Fruit fly (Drosophila melanogaster): ENCODE data around the gene Nup133.

Nup133 gene

DNA sequence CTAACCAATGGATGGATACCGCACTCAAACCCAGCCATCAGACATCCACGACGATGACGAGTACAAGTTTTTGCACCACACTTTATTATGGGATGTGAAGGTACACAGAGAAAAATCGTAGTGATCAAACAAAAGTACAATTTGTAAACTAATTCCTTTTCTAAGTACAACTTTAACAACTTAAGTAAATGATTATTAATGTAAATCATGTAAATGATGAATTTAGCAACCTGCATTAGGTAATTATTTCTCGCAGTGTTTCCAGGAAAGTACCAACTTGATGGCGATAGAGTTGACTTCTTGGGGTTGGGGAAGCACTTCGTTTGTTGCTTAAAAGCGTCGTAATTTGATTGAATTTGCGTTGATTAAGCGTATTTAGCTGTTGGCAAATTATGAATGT, 27.3 kb upstream of the Nup133 start (continued):
- peak; percentile 35 for TF ChIP-seq CG5180 (GFP tag; optimal IDR thresholded peaks at IDR 0.05)
- no peak for TF ChIP-seq grn (GFP tag; optimal IDR thresholded peaks at IDR 0.05)
- no peak for TF ChIP-seq Hr78 (GFP tag; optimal IDR thresholded peaks at IDR 0.05)
- no peak for TF ChIP-seq pros (GFP tag; optimal IDR thresholded peaks at IDR 0.05)
- no peak for TF ChIP-seq fru (optimal IDR thresholded peaks at IDR 0.05)
- peak; percentile 32 for TF ChIP-seq Fer2 (tag; optimal IDR thresholded peaks at IDR 0.05)
- TF ChIP-seq CG13624 (GFP tag; optimal IDR thresholded peaks at IDR 0.05): peak; percentile 26
- TF ChIP-seq Dip3 (GFP tag; optimal IDR thresholded peaks at IDR 0.05): peak; percentile 79
- TF ChIP-seq lbe (GFP tag; optimal IDR thresholded peaks at IDR 0.05): no peak
- TF ChIP-seq Sox102F (GFP tag; optimal IDR thresholded peaks at IDR 0.05): peak; percentile 76
- TF ChIP-seq CG1233 (GFP tag; optimal IDR thresholded peaks at IDR 0.05): peak; percentile 37
- TF ChIP-seq CG4424 (GFP tag; optimal IDR thresholded peaks at IDR 0.05): peak; percentile 27
- TF ChIP-seq CG33557 (GFP tag; optimal IDR thresholded peaks at IDR 0.05): no peak
- no peak for TF ChIP-seq cad (GFP tag; optimal IDR thresholded peaks at IDR 0.05)
- no peak for TF ChIP-seq bigmax (GFP tag; optimal IDR thresholded peaks at IDR 0.05)
- no peak for TF ChIP-seq eyg (GFP tag; optimal IDR thresholded peaks at IDR 0.05)
- no peak for TF ChIP-seq gcm (GFP tag; optimal IDR thresholded peaks at IDR 0.05)
- TF ChIP-seq bbx (GFP tag; IDR thresholded peaks at IDR 0.05; ENCODE audit: partially characterized antibody): no peak
- TF ChIP-seq gsb-n (tag; optimal IDR thresholded peaks at IDR 0.05): peak; percentile 31
- TF ChIP-seq dm (GFP tag; optimal IDR thresholded peaks at IDR 0.05): no peak
- peak; percentile 26 for TF ChIP-seq Camta (GFP tag; optimal IDR thresholded peaks at IDR 0.05)
- peak; percentile 60 for TF ChIP-seq Meics (GFP tag; optimal IDR thresholded peaks at IDR 0.05)
- TF ChIP-seq dysf (GFP tag; IDR thresholded peaks at IDR 0.05): peak; percentile 60; the same call in 2 of the 3 replicates
- TF ChIP-seq lilli (GFP tag; optimal IDR thresholded peaks at IDR 0.05): peak; percentile 69
- TF ChIP-seq CG16779 (GFP tag; IDR thresholded peaks at IDR 0.05): no peak
- peak; percentile 63 for TF ChIP-seq jing (GFP tag; optimal IDR thresholded peaks at IDR 0.05)
- no peak for TF ChIP-seq CG11723 (GFP tag; optimal IDR thresholded peaks at IDR 0.05)
- peak; percentile 79 for TF ChIP-seq dmrt99B (tag; optimal IDR thresholded peaks at IDR 0.05)
- TF ChIP-seq CG17912 (GFP tag; optimal IDR thresholded peaks at IDR 0.05): no peak
- TF ChIP-seq Eip74EF (GFP tag; optimal IDR thresholded peaks at IDR 0.05): no peak
- TF ChIP-seq CG13894 (tag; optimal IDR thresholded peaks at IDR 0.05): peak; percentile 59
- TF ChIP-seq toy (GFP tag; IDR thresholded peaks at IDR 0.05): no peak
- TF ChIP-seq emc (GFP tag; optimal IDR thresholded peaks at IDR 0.05): no peak
- TF ChIP-seq pho (GFP tag; optimal IDR thresholded peaks at IDR 0.05): peak; percentile 57
- TF ChIP-seq danr (GFP tag; IDR thresholded peaks at IDR 0.05): no peak
- no peak for TF ChIP-seq stwl (tag; optimal IDR thresholded peaks at IDR 0.05)
- TF ChIP-seq pum (GFP tag; optimal IDR thresholded peaks at IDR 0.05): peak; percentile 12
- TF ChIP-seq CG11456 (GFP tag; IDR thresholded peaks at IDR 0.05): 0 out of 3 replicates have a peak, but pooled peaks have one; percentile 11
- peak; percentile 38 for TF ChIP-seq Side (GFP tag; optimal IDR thresholded peaks at IDR 0.05)
- no peak for TF ChIP-seq CG9215 (GFP tag; IDR thresholded peaks at IDR 0.05)
- TF ChIP-seq Blimp-1 (GFP tag; optimal IDR thresholded peaks at IDR 0.05): peak; percentile 61
- TF ChIP-seq CG10147 (GFP tag; optimal IDR thresholded peaks at IDR 0.05): peak; percentile 72
- peak; percentile 85 for TF ChIP-seq row (GFP tag; IDR thresholded peaks at IDR 0.05)
- TF ChIP-seq CG1024 (GFP tag; IDR thresholded peaks at IDR 0.05): no peak
- TF ChIP-seq CG3995 (GFP tag; optimal IDR thresholded peaks at IDR 0.05): no peak
- peak; percentile 58 for TF ChIP-seq CG12071 (GFP tag; optimal IDR thresholded peaks at IDR 0.05)
- TF ChIP-seq Abd-B (GFP tag; optimal IDR thresholded peaks at IDR 0.05): peak; percentile 44
- no peak for TF ChIP-seq twi (tag; optimal IDR thresholded peaks at IDR 0.05)
- TF ChIP-seq D (optimal IDR thresholded peaks at IDR 0.05): no peak
- peak; percentile 23 for TF ChIP-seq D (GFP tag; optimal IDR thresholded peaks at IDR 0.05)
- TF ChIP-seq Oaz (GFP tag; IDR thresholded peaks at IDR 0.05): peak; percentile 37; the same call in 1 of the 2 replicates
